Worm (Caenorhabditis elegans): ENCODE measurements around the gene T01D3.1.
A peak's percentile ranks its signal among the peaks of the same experiment; 100 is the strongest.

The T01D3.1 gene

ce11 chrV:13678542-13678941 lies 11.2 kb upstream of the T01D3.1 start, which contains the start of the genes tag-65 and ccz-1 (continued):
- TF ChIP-seq lin-26 (GFP tag; IDR thresholded peaks at IDR 0.05) (no peak), F52B5.7 (tag; optimal IDR thresholded peaks at IDR 0.05) (no peak), nhr-179 (tag; optimal IDR thresholded peaks at IDR 0.05) (no peak), T26A5.8 (tag; optimal IDR thresholded peaks at IDR 0.05) (no peak), mxl-1 (tag; optimal IDR thresholded peaks at IDR 0.05) (no peak), egl-44 (GFP tag; IDR thresholded peaks at IDR 0.05) (no peak), nhr-120 (GFP tag; IDR thresholded peaks at IDR 0.05) (no peak), nhr-27 (tag; optimal IDR thresholded peaks at IDR 0.05) (no peak), cebp-1 (GFP tag; IDR thresholded peaks at IDR 0.05) (no peak), cebp-1 (tag; optimal IDR thresholded peaks at IDR 0.05) (peak; percentile 74), aptf-2 (GFP tag; conservative IDR thresholded peaks at IDR 0.05) (no peak), sdz-38 (tag; optimal IDR thresholded peaks at IDR 0.05) (no peak), snpc-1.1 (tag; optimal IDR thresholded peaks at IDR 0.05; ENCODE audit: insufficient read depth) (peak; percentile 23), mes-4 (tag; optimal IDR thresholded peaks at IDR 0.05) (no peak), ztf-6 (GFP tag; IDR thresholded peaks at IDR 0.05) (no peak), chd-7 (tag; optimal IDR thresholded peaks at IDR 0.05) (no peak), ceh-27 (GFP tag; optimal IDR thresholded peaks at IDR 0.05) (peak; percentile 35), Y95B8A.8 (GFP tag; IDR thresholded peaks at IDR 0.05) (no peak), F22D6.2 (tag; optimal IDR thresholded peaks at IDR 0.05) (no peak), ccch-3 (GFP tag; optimal IDR thresholded peaks at IDR 0.05) (no peak), C06A6.2 (GFP tag; conservative IDR thresholded peaks at IDR 0.05) (0 out of 2 replicates have a peak, but pooled peaks have one; percentile 33), ama-1 (optimal IDR thresholded peaks at IDR 0.05) (no peak), ama-1 (GFP tag; optimal IDR thresholded peaks at IDR 0.05) (no peak), snpc-1.3 (tag; optimal IDR thresholded peaks at IDR 0.05; ENCODE audit: insufficient read depth) (no peak), gei-17 (GFP tag; optimal IDR thresholded peaks at IDR 0.05) (peak; percentile 59), D2030.7 (GFP tag; IDR thresholded peaks at IDR 0.05) (peak; percentile 46; the same call in 1 of the 2 replicates), lsl-1 (GFP tag; optimal IDR thresholded peaks at IDR 0.05) (peak; percentile 75), hmg-20 (GFP tag; IDR thresholded peaks at IDR 0.05) (0 out of 2 replicates have a peak, but pooled peaks have one; percentile 55), Y53G8AR.9 (GFP tag; conservative IDR thresholded peaks at IDR 0.05) (peak; percentile 87), lin-40 (tag; optimal IDR thresholded peaks at IDR 0.05) (peak; percentile 85), F55B11.4 (tag; optimal IDR thresholded peaks at IDR 0.05; ENCODE audit: borderline replicate concordance, insufficient read depth) (no peak), lir-1 (GFP tag; conservative IDR thresholded peaks at IDR 0.05) (peak; percentile 81), ceh-79 (tag; optimal IDR thresholded peaks at IDR 0.05) (no peak), madf-3 (GFP tag; IDR thresholded peaks at IDR 0.05) (0 out of 2 replicates have a peak, but pooled peaks have one; percentile 60), F33H1.4 (GFP tag; IDR thresholded peaks at IDR 0.05) (peak; percentile 70), akir-1 (GFP tag; optimal IDR thresholded peaks at IDR 0.05) (no peak), sptf-2 (GFP tag; optimal IDR thresholded peaks at IDR 0.05) (no peak), egl-18 (GFP tag; IDR thresholded peaks at IDR 0.05) (no peak), fkh-3 (tag; optimal IDR thresholded peaks at IDR 0.05) (no peak), rec-8 (tag; optimal IDR thresholded peaks at IDR 0.05) (peak in 1 of 2 experiments; percentile 3), xnd-1 (tag; optimal IDR thresholded peaks at IDR 0.05) (peak; percentile 68), egrh-3 (GFP tag; IDR thresholded peaks at IDR 0.05) (no peak), tbp1 (GFP tag; optimal IDR thresholded peaks at IDR 0.05) (peak; percentile 64), ztf-18 (tag; optimal IDR thresholded peaks at IDR 0.05) (peak; percentile 97), ceh-91 (GFP tag; IDR thresholded peaks at IDR 0.05) (0 out of 2 replicates have a peak, but pooled peaks have one; percentile 20)

All from whole organism, young adult.